Fruit fly (Drosophila melanogaster): ENCODE measurements around the gene Hinfp.

Gene Hinfp

dm6 chrX:654949-655348 is 29.6 kb downstream of the Hinfp start (continued):
- TF ChIP-seq Hr78 (GFP tag; optimal IDR thresholded peaks at IDR 0.05) (no peak), GATAd (GFP tag; optimal IDR thresholded peaks at IDR 0.05) (no peak), dl (GFP tag; optimal IDR thresholded peaks at IDR 0.05; ENCODE audit: insufficient read depth in 1 of 2, partially characterized antibody in 2 of 2) (no peak), Dif (GFP tag; optimal IDR thresholded peaks at IDR 0.05; ENCODE audit: partially characterized antibody) (peak; percentile 20), Rel (GFP tag; optimal IDR thresholded peaks at IDR 0.05) (peak; percentile 95), Rel (tag; optimal IDR thresholded peaks at IDR 0.05) (peak; percentile 94), tai (GFP tag; optimal IDR thresholded peaks at IDR 0.05) (no peak), fru (GFP tag; optimal IDR thresholded peaks at IDR 0.05) (peak; percentile 97)

dm6 chrX:655492-656379 is 30.4 kb downstream of the Hinfp start, which contains the start of the genes Hmt4-20 and SkpA:
TSS of gene Hmt4-20 (minus strand) at chrX:656033.
TSS of gene SkpA (plus strand) at chrX:656114.
- TF ChIP-seq Hr83 (GFP tag; optimal IDR thresholded peaks at IDR 0.05; ENCODE audit: poor library complexity, severe bottlenecking) = peak; percentile 11
- peak in 1 of 2 experiments; percentile 53 for TF ChIP-seq dl (GFP tag; optimal IDR thresholded peaks at IDR 0.05; ENCODE audit: insufficient read depth in 1 of 2, partially characterized antibody in 2 of 2)
- peak; percentile 18 for TF ChIP-seq Dif (GFP tag; optimal IDR thresholded peaks at IDR 0.05; ENCODE audit: partially characterized antibody)
- TF ChIP-seq Myc (optimal IDR thresholded peaks at IDR 0.05) = peak; percentile 59
- no peak for TF ChIP-seq pan (optimal IDR thresholded peaks at IDR 0.05)
- no peak for TF ChIP-seq dmrt93B (GFP tag; optimal IDR thresholded peaks at IDR 0.05)
- TF ChIP-seq HLH106 (tag; optimal IDR thresholded peaks at IDR 0.05) = peak; percentile 9

dm6 chrX:656380-656925 is 31.1 kb downstream of the Hinfp start:
- TF ChIP-seq fru (GFP tag; optimal IDR thresholded peaks at IDR 0.05) (no peak), woc (GFP tag; optimal IDR thresholded peaks at IDR 0.05) (no peak), Rel (GFP tag; optimal IDR thresholded peaks at IDR 0.05) (no peak), Rel (tag; optimal IDR thresholded peaks at IDR 0.05) (peak; percentile 90)

- TF ChIP-seq Myc (optimal IDR thresholded peaks at IDR 0.05) = peak; percentile 20
- no peak for TF ChIP-seq dl (GFP tag; optimal IDR thresholded peaks at IDR 0.05; ENCODE audit: insufficient read depth in 1 of 2, partially characterized antibody in 2 of 2)
- TF ChIP-seq fru (GFP tag; optimal IDR thresholded peaks at IDR 0.05) = no peak
Measured at dm6 chrX:658021-658420, 32.7 kb downstream of the Hinfp start.
